Fruit fly (Drosophila melanogaster) whole organism, wandering third instar larva: ENCODE measurements around the gene CG14561.

Experiments
- CrebA ChIP-seq: fragments of 200-800 bp; sonication (Bioruptor generic); optimal IDR thresholded peaks from 2 replicates; lab custom pipeline; 2016; ENCODE audit warnings: missing biosample characterization, mild to moderate bottlenecking, missing genetic modification characterization, borderline replicate concordance
- Dfd ChIP-seq: fragments of >200 bp; optimal IDR thresholded peaks from 2 replicates; lab custom pipeline; 2017; ENCODE audit warnings: missing biosample characterization, missing genetic modification characterization
- Dif ChIP-seq: fragments of 200-275, 200-300 bp; sonication (Bioruptor generic); optimal IDR thresholded peaks from 2 replicates; lab custom pipeline; 2018; ENCODE audit warnings: missing biosample characterization, missing genetic modification characterization; ENCODE audit not compliant: partially characterized antibody
- GATAd ChIP-seq: sonication (Bioruptor generic); optimal IDR thresholded peaks from 2 replicates; lab custom pipeline; 2016; ENCODE audit warnings: missing biosample characterization, missing genetic modification characterization
- HLH106 ChIP-seq: fragments of 200-800 bp; optimal IDR thresholded peaks from 3 replicates; lab custom pipeline; 2019; ENCODE audit warnings: missing biosample characterization, mild to moderate bottlenecking, missing genetic modification characterization, moderate library complexity
- Hnf4 ChIP-seq: fragments of 200-800 bp; sonication (Bioruptor generic); optimal IDR thresholded peaks from 2 replicates; lab custom pipeline; 2016; ENCODE audit warnings: missing biosample characterization, mild to moderate bottlenecking, missing genetic modification characterization
- Hr78 ChIP-seq: fragments of >200 bp; optimal IDR thresholded peaks from 2 replicates; lab custom pipeline; 2017; ENCODE audit warnings: missing biosample characterization, missing genetic modification characterization
- Mio ChIP-seq: sonication (Bioruptor generic); optimal IDR thresholded peaks from 2 replicates; lab custom pipeline; 2016; ENCODE audit warnings: missing biosample characterization, missing genetic modification characterization
- OdsH ChIP-seq: fragments of 200-800 bp; sonication (Bioruptor generic); optimal IDR thresholded peaks from 2 replicates; lab custom pipeline; 2016; ENCODE audit warnings: missing biosample characterization, mild to moderate bottlenecking, missing genetic modification characterization
- Rel ChIP-seq, 2 experiments: fragments of 200-800 bp; sonication (Bioruptor generic) in 1 of 2; optimal IDR thresholded peaks; 2 replicates in 1 of 2; 3 replicates in 1 of 2; lab custom pipeline; 2016 to 2019; ENCODE audit warnings: mild to moderate bottlenecking in 2 of 2, missing biosample characterization in 2 of 2, missing genetic modification characterization in 2 of 2, moderate library complexity in 1 of 2
- Sp1 ChIP-seq: fragments of 200-800 bp; sonication (Bioruptor generic); optimal IDR thresholded peaks from 3 replicates; lab custom pipeline; 2019; ENCODE audit warnings: missing biosample characterization, mild to moderate bottlenecking, missing genetic modification characterization, moderate library complexity
- Vsx2 ChIP-seq: fragments of 200-300, 225-300 bp; sonication (Bioruptor generic); optimal IDR thresholded peaks from 2 replicates; lab custom pipeline; 2018; ENCODE audit warnings: missing biosample characterization, missing genetic modification characterization; ENCODE audit not compliant: partially characterized antibody
- dmrt93B ChIP-seq: fragments of 200-800 bp; sonication (Bioruptor generic); optimal IDR thresholded peaks from 2 replicates; lab custom pipeline; 2018; ENCODE audit warnings: missing biosample characterization, mild to moderate bottlenecking, missing genetic modification characterization
- foxo ChIP-seq, 2 experiments: fragments of 200-800 bp; sonication (Bioruptor generic); optimal IDR thresholded peaks; 2 replicates in 1 of 2; 3 replicates in 1 of 2; lab custom pipeline; 2016 to 2017; ENCODE audit warnings: missing biosample characterization in 2 of 2, missing genetic modification characterization in 2 of 2
- h ChIP-seq: fragments of 200-800 bp; sonication (Bioruptor generic); optimal IDR thresholded peaks from 3 replicates; lab custom pipeline; 2016; ENCODE audit warnings: missing biosample characterization, mild to moderate bottlenecking, missing genetic modification characterization
- jim ChIP-seq: fragments of 175-275, 200-325 bp; sonication (Bioruptor generic); optimal IDR thresholded peaks from 2 replicates; lab custom pipeline; 2016; ENCODE audit warnings: missing biosample characterization, mild to moderate bottlenecking, missing genetic modification characterization
- sage ChIP-seq: fragments of 200-800 bp; sonication (Bioruptor generic); optimal IDR thresholded peaks from 2 replicates; lab custom pipeline; 2016; ENCODE audit warnings: missing biosample characterization, mild to moderate bottlenecking, missing genetic modification characterization
- sv ChIP-seq: fragments of 200-800 bp; sonication (Bioruptor generic); optimal IDR thresholded peaks from 3 replicates; lab custom pipeline; 2016; ENCODE audit warnings: missing biosample characterization, missing genetic modification characterization
- usp ChIP-seq: fragments of >200 bp; optimal IDR thresholded peaks from 2 replicates; lab custom pipeline; 2017; ENCODE audit warnings: missing biosample characterization, missing genetic modification characterization

Gene CG14561

dm6 chr3L:22109903-22110302, 44.2 kb downstream of the CG14561 start:
- no peak for TF ChIP-seq Sp1 (GFP tag; lab: Kevin White, UChicago)
- TF ChIP-seq sv (GFP tag; lab: Kevin White, UChicago) = no peak
- TF ChIP-seq dmrt93B (GFP tag; lab: Kevin White, UChicago) = no peak
- TF ChIP-seq sage (GFP tag; lab: Kevin White, UChicago) = no peak
- TF ChIP-seq h = no peak
- no peak for TF ChIP-seq GATAd
- no peak for TF ChIP-seq Rel (GFP tag; optimal IDR thresholded peaks at IDR 0.05; lab: Kevin White, UChicago)
- TF ChIP-seq Rel (tag; optimal IDR thresholded peaks at IDR 0.05; lab: Kevin White, UChicago) = no peak
- TF ChIP-seq Dif (GFP tag; lab: Kevin White, UChicago) = no peak
- no peak for TF ChIP-seq Mio
- TF ChIP-seq Dfd (GFP tag; lab: Kevin White, UChicago) = no peak
- no peak for TF ChIP-seq CrebA (GFP tag; lab: Kevin White, UChicago)
- TF ChIP-seq Hr78 (GFP tag; lab: Kevin White, UChicago) = no peak

DNA sequence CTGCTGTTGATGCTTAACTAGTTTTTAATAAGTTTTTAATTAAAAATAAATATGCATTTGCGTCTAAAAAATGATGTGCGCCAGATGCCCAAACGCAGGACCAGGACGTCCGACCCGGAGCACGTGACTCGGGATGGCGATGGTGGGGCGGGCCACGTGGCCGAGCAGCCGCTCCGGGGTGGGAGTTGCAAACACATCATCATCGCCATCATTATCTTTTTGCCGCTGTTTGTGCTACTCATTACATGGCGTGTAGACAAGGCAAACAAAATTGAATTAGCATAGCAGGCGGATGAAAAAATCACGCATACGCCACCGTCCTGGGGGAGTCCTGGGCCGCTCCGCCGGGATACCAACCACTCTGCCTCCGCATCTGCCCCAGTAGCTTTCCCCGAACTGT, 47.5 kb downstream of the CG14561 start:
- TF ChIP-seq OdsH (GFP tag; lab: Kevin White, UChicago) (no peak), Hr78 (GFP tag; lab: Kevin White, UChicago) (no peak), usp (GFP tag; lab: Kevin White, UChicago) (no peak), Rel (GFP tag; optimal IDR thresholded peaks at IDR 0.05; lab: Kevin White, UChicago) (no peak), Rel (tag; optimal IDR thresholded peaks at IDR 0.05; lab: Kevin White, UChicago) (no peak), Hnf4 (GFP tag; lab: Kevin White, UChicago) (no peak), Vsx2 (GFP tag; lab: Kevin White, UChicago) (no peak), CrebA (GFP tag; lab: Kevin White, UChicago) (no peak), sv (GFP tag; lab: Kevin White, UChicago) (no peak), foxo (GFP tag; optimal IDR thresholded peaks at IDR 0.05; lab: Kevin White, UChicago) (no peak), jim (no peak), dmrt93B (GFP tag; lab: Kevin White, UChicago) (no peak), HLH106 (tag; lab: Kevin White, UChicago) (no peak)
